Comparison of ENCODE assay signal across 4 worm cellular contexts in genomic region chrIII:11118107-11118506, ce11.
TF ChIP-seq lines count a peak whose summit lies in the region.

No protein-coding gene starts in this region.

TF ChIP-seq in whole organism, L1 larva, 84 proteins besides CTCF, POLR2A, EP300 and RAD21:
- peak; percentile 29 for TF ChIP-seq nhr-90 (tag; optimal IDR thresholded peaks at IDR 0.05; lab: Kevin White, UChicago; ENCODE audit: poor library complexity)
- TF ChIP-seq nhr-19 (GFP tag; conservative IDR thresholded peaks at IDR 0.05; lab: Robert Waterston, UW), result peak; percentile 38

TF ChIP-seq in whole organism, L3 larva, 47 proteins besides CTCF, POLR2A, EP300 and RAD21:
- peak; percentile 2 for TF ChIP-seq snpc-4 (tag; optimal IDR thresholded peaks at IDR 0.05; lab: Kevin White, UChicago)

TF ChIP-seq in whole organism, L4 larva, 104 proteins besides CTCF, POLR2A, EP300 and RAD21:
- peak; percentile 52 for TF ChIP-seq unc-130 (GFP tag; optimal IDR thresholded peaks at IDR 0.05; lab: Kevin White, UChicago)
- TF ChIP-seq F49E8.2 (tag; optimal IDR thresholded peaks at IDR 0.05; lab: Kevin White, UChicago; ENCODE audit: borderline replicate concordance), result peak; percentile 48
- 0 out of 2 replicates have a peak, but pooled peaks have one; percentile 32 for TF ChIP-seq Y105C5A.15 (GFP tag; IDR thresholded peaks at IDR 0.05; lab: Robert Waterston, UW)
- TF ChIP-seq lin-1 (GFP tag; IDR thresholded peaks at IDR 0.05; lab: Robert Waterston, UW), result peak; percentile 65; the same call in 1 of the 2 replicates
- peak; percentile 33; the same call in 1 of the 2 replicates for TF ChIP-seq T26A8.4 (GFP tag; IDR thresholded peaks at IDR 0.05; lab: Robert Waterston, UW)
- TF ChIP-seq Y48G9A.11 (GFP tag; IDR thresholded peaks at IDR 0.05; lab: Robert Waterston, UW), result peak; percentile 53; the same call in 1 of the 2 replicates
- 0 out of 2 replicates have a peak, but pooled peaks have one; percentile 41 for TF ChIP-seq php-3 (GFP tag; IDR thresholded peaks at IDR 0.05; lab: Robert Waterston, UW)
- peak; percentile 52; the same call in 1 of the 2 replicates for TF ChIP-seq snpc-1.2 (GFP tag; IDR thresholded peaks at IDR 0.05; lab: Robert Waterston, UW)
- TF ChIP-seq arid-1 (GFP tag; conservative IDR thresholded peaks at IDR 0.05; lab: Robert Waterston, UW), result peak; percentile 35; the same call in 1 of the 2 replicates
- peak; percentile 45; the same call in 1 of the 2 replicates for TF ChIP-seq madf-9 (GFP tag; conservative IDR thresholded peaks at IDR 0.05; lab: Robert Waterston, UW)
- peak; percentile 42 for TF ChIP-seq nhr-102 (tag; optimal IDR thresholded peaks at IDR 0.05; lab: Kevin White, UChicago)
- peak; percentile 51; the same call in 1 of the 2 replicates for TF ChIP-seq dmd-8 (GFP tag; IDR thresholded peaks at IDR 0.05; lab: Robert Waterston, UW)
- TF ChIP-seq ceh-44 (GFP tag; IDR thresholded peaks at IDR 0.05; lab: Robert Waterston, UW), result peak; percentile 74; the same call in 1 of the 2 replicates
- peak; percentile 85 for TF ChIP-seq lin-38 (GFP tag; IDR thresholded peaks at IDR 0.05; lab: Robert Waterston, UW)

TF ChIP-seq in whole organism, young adult, 124 proteins besides CTCF, POLR2A, EP300 and RAD21:
- TF ChIP-seq attf-3 (GFP tag; conservative IDR thresholded peaks at IDR 0.05; lab: Robert Waterston, UW), result 0 out of 2 replicates have a peak, but pooled peaks have one; percentile 11
- TF ChIP-seq nfyb-1 (GFP tag; IDR thresholded peaks at IDR 0.05; lab: Robert Waterston, UW), result peak; percentile 71
- TF ChIP-seq lin-26 (GFP tag; IDR thresholded peaks at IDR 0.05; lab: Robert Waterston, UW), result peak; percentile 49; the same call in 1 of the 2 replicates
- 0 out of 2 replicates have a peak, but pooled peaks have one; percentile 56 for TF ChIP-seq Y56A3A.18 (GFP tag; IDR thresholded peaks at IDR 0.05; lab: Robert Waterston, UW)
- TF ChIP-seq snpc-3.4 (tag; optimal IDR thresholded peaks at IDR 0.05; lab: Kevin White, UChicago), result peak; percentile 87
- TF ChIP-seq D2030.7 (GFP tag; IDR thresholded peaks at IDR 0.05; lab: Robert Waterston, UW), result peak; percentile 98
- peak; percentile 22 for TF ChIP-seq madf-8 (GFP tag; conservative IDR thresholded peaks at IDR 0.05; lab: Robert Waterston, UW)
- peak; percentile 93 for TF ChIP-seq pbrm-1 (GFP tag; IDR thresholded peaks at IDR 0.05; lab: Robert Waterston, UW)
- 0 out of 2 replicates have a peak, but pooled peaks have one; percentile 6 for TF ChIP-seq ztf-28 (GFP tag; IDR thresholded peaks at IDR 0.05; lab: Robert Waterston, UW)
- TF ChIP-seq ceh-58 (GFP tag; IDR thresholded peaks at IDR 0.05; lab: Robert Waterston, UW), result 0 out of 2 replicates have a peak, but pooled peaks have one; percentile 21
- TF ChIP-seq snpc-1.1 (tag; optimal IDR thresholded peaks at IDR 0.05; lab: Kevin White, UChicago; ENCODE audit: insufficient read depth), result peak; percentile 91
- 0 out of 2 replicates have a peak, but pooled peaks have one; percentile 35 for TF ChIP-seq C17E4.6 (GFP tag; IDR thresholded peaks at IDR 0.05; lab: Robert Waterston, UW)
- peak; percentile 74; the same call in 1 of the 2 replicates for TF ChIP-seq hsf-1 (GFP tag; IDR thresholded peaks at IDR 0.05; lab: Robert Waterston, UW)
- peak; percentile 71 for TF ChIP-seq ceh-91 (GFP tag; IDR thresholded peaks at IDR 0.05; lab: Robert Waterston, UW)
- TF ChIP-seq madf-6 (GFP tag; IDR thresholded peaks at IDR 0.05; lab: Robert Waterston, UW), result peak; percentile 86
- 0 out of 2 replicates have a peak, but pooled peaks have one; percentile 19 for TF ChIP-seq Y53F4B.3 (GFP tag; IDR thresholded peaks at IDR 0.05; lab: Robert Waterston, UW)
- peak; percentile 53 for TF ChIP-seq lsl-1 (GFP tag; optimal IDR thresholded peaks at IDR 0.05; lab: Kevin White, UChicago)
- peak; percentile 41 for TF ChIP-seq tbp1 (GFP tag; optimal IDR thresholded peaks at IDR 0.05; lab: Kevin White, UChicago)
- TF ChIP-seq hmg-20 (GFP tag; IDR thresholded peaks at IDR 0.05; lab: Robert Waterston, UW), result 0 out of 2 replicates have a peak, but pooled peaks have one; percentile 51
- peak; percentile 80; the same call in 1 of the 2 replicates for TF ChIP-seq Y95B8A.8 (GFP tag; IDR thresholded peaks at IDR 0.05; lab: Robert Waterston, UW)
- peak; percentile 92 for TF ChIP-seq attf-6 (GFP tag; IDR thresholded peaks at IDR 0.05; lab: Robert Waterston, UW)
- peak; percentile 53 for TF ChIP-seq F33H1.4 (GFP tag; IDR thresholded peaks at IDR 0.05; lab: Robert Waterston, UW)
- TF ChIP-seq Y53G8AR.9 (GFP tag; conservative IDR thresholded peaks at IDR 0.05; lab: Robert Waterston, UW), result 0 out of 2 replicates have a peak, but pooled peaks have one; percentile 73
- peak; percentile 56; the same call in 1 of the 2 replicates for TF ChIP-seq F39B2.1 (GFP tag; IDR thresholded peaks at IDR 0.05; lab: Robert Waterston, UW)
- TF ChIP-seq efl-1 (GFP tag; optimal IDR thresholded peaks at IDR 0.05; lab: Kevin White, UChicago), result peak; percentile 39
- TF ChIP-seq snpc-4 (GFP tag; optimal IDR thresholded peaks at IDR 0.05; lab: Kevin White, UChicago), result peak; percentile 89
- TF ChIP-seq snpc-4 (tag; optimal IDR thresholded peaks at IDR 0.05; lab: Kevin White, UChicago), result peak; percentile 78 to 97 (median 94)
- peak; percentile 76; the same call in 1 of the 2 replicates for TF ChIP-seq ekl-4 (GFP tag; IDR thresholded peaks at IDR 0.05; lab: Robert Waterston, UW)
- peak; percentile 41 for TF ChIP-seq xnd-1 (tag; optimal IDR thresholded peaks at IDR 0.05; lab: Kevin White, UChicago)
- peak; percentile 51 for TF ChIP-seq lin-54 (GFP tag; optimal IDR thresholded peaks at IDR 0.05; lab: Kevin White, UChicago)
- TF ChIP-seq madf-3 (GFP tag; IDR thresholded peaks at IDR 0.05; lab: Robert Waterston, UW), result peak; percentile 76
- peak; percentile 61 for TF ChIP-seq dox-1 (GFP tag; IDR thresholded peaks at IDR 0.05; lab: Robert Waterston, UW)
- peak; percentile 87 for TF ChIP-seq ceh-100 (GFP tag; IDR thresholded peaks at IDR 0.05; lab: Robert Waterston, UW)
- TF ChIP-seq mcd-1 (GFP tag; IDR thresholded peaks at IDR 0.05; lab: Robert Waterston, UW), result peak; percentile 72
- TF ChIP-seq hmg-1.2 (GFP tag; IDR thresholded peaks at IDR 0.05; lab: Robert Waterston, UW), result peak; percentile 74
- TF ChIP-seq rcor-1 (GFP tag; IDR thresholded peaks at IDR 0.05; lab: Robert Waterston, UW), result peak; percentile 83
